Worm (Caenorhabditis elegans) whole organism, L4 larva: ENCODE measurements around the gene frpr-9.

Experiments used
- ctbp-1 ChIP-seq: fragments of 200-800 bp; sonication (Bioruptor generic); IDR thresholded peaks from 2 replicates; pipeline ENCODE4 v1.3.6; 2022; ENCODE audit warnings: missing genetic modification reagents, missing genetic modification characterization, missing compliant biosample characterization
- duxl-1 ChIP-seq: sonication (generic microtip); optimal IDR thresholded peaks from 2 replicates; lab custom pipeline; 2016; ENCODE audit warnings: mild to moderate bottlenecking, missing genetic modification characterization, moderate library complexity, missing compliant biosample characterization; ENCODE audit not compliant: poor library complexity
- mep-1 ChIP-seq: fragments of 150-350 bp; sonication (generic microtip); optimal IDR thresholded peaks from 3 replicates; lab custom pipeline; 2014; ENCODE audit warnings: missing biosample characterization, missing genetic modification characterization

DNA sequence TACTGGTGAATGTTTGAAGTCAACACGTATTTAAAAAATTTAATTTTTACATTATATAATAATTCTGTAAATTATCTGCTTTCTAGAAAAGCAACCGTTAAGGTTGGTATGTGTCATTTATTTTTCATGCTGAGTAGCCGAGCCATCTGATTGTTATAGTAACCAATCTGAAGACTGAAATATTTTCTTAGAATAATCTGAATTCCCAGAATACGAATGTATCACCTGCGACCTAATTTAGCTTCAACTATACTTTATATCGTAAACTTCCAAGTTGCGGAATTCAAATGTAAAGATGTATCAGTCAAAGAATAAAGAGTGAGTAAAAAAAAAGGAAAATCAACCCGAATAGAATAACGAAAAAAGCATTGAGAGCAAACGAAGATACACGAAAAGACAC, 41.4 kb downstream of the frpr-9 start:
- no peak for TF ChIP-seq duxl-1 (tag; lab: Kevin White, UChicago)
- no peak for TF ChIP-seq ctbp-1 (GFP tag; lab: Robert Waterston, UW)
- no peak for TF ChIP-seq mep-1 (tag; lab: Kevin White, UChicago)
